Fruit fly (Drosophila melanogaster): ENCODE data around the gene yem.

yem gene

dm6 chr3R:29138961-29139527, 16.4 kb upstream of the yem start:
- TF ChIP-seq CG7101 (tag; optimal IDR thresholded peaks at IDR 0.05), result no peak
- no peak for TF ChIP-seq CG14711 (tag; optimal IDR thresholded peaks at IDR 0.05)
- TF ChIP-seq cnc (optimal IDR thresholded peaks at IDR 0.05), result no peak
- TF ChIP-seq bab1 (GFP tag; optimal IDR thresholded peaks at IDR 0.05), result peak; percentile 29
- peak; percentile 68 for TF ChIP-seq pad (GFP tag; optimal IDR thresholded peaks at IDR 0.05)
- no peak for TF ChIP-seq CG1620 (GFP tag; optimal IDR thresholded peaks at IDR 0.05)
- peak; percentile 45 for TF ChIP-seq CG12768 (GFP tag; optimal IDR thresholded peaks at IDR 0.05)
- TF ChIP-seq ovo (GFP tag; optimal IDR thresholded peaks at IDR 0.05), result peak; percentile 96
- TF ChIP-seq Clk (GFP tag; optimal IDR thresholded peaks at IDR 0.05), result no peak

- TF ChIP-seq ovo (GFP tag; optimal IDR thresholded peaks at IDR 0.05) (peak; percentile 2), CG33017 (tag; optimal IDR thresholded peaks at IDR 0.05) (no peak), Hr96 (GFP tag; optimal IDR thresholded peaks at IDR 0.05) (no peak), Crg-1 (GFP tag; optimal IDR thresholded peaks at IDR 0.05) (peak; percentile 40), pad (GFP tag; optimal IDR thresholded peaks at IDR 0.05) (no peak), bab1 (GFP tag; optimal IDR thresholded peaks at IDR 0.05) (no peak), CG12768 (GFP tag; optimal IDR thresholded peaks at IDR 0.05) (no peak), cic (GFP tag; optimal IDR thresholded peaks at IDR 0.05) (peak; percentile 17)
Observed at dm6 chr3R:29138407-29138806, 15.7 kb upstream of the yem start, which contains the start of the genes Alg13 and superdeath. TSS of gene Alg13 (minus strand) at chr3R:29138573. TSS of gene superdeath (plus strand) at chr3R:29138662.

dm6 chr3R:29130902-29131621, 8.4 kb upstream of the yem start, which contains the start of the genes dgt6 and Vha100-1:
TSS of gene dgt6 (minus strand) at chr3R:29130972.
TSS of gene Vha100-1 (plus strand) at chr3R:29131193.
- TF ChIP-seq CG1620 (GFP tag; optimal IDR thresholded peaks at IDR 0.05) (no peak), CG7101 (tag; optimal IDR thresholded peaks at IDR 0.05) (peak; percentile 30), pad (GFP tag; optimal IDR thresholded peaks at IDR 0.05) (peak; percentile 24), bab1 (GFP tag; optimal IDR thresholded peaks at IDR 0.05) (peak; percentile 37), Crg-1 (GFP tag; optimal IDR thresholded peaks at IDR 0.05) (no peak), CG33017 (tag; optimal IDR thresholded peaks at IDR 0.05) (peak; percentile 5), CG12768 (GFP tag; optimal IDR thresholded peaks at IDR 0.05) (peak; percentile 30), CG5204 (GFP tag; optimal IDR thresholded peaks at IDR 0.05) (no peak), CG14711 (tag; optimal IDR thresholded peaks at IDR 0.05) (peak; percentile 89), Mnt (GFP tag; optimal IDR thresholded peaks at IDR 0.05) (peak; percentile 10)

dm6 chr3R:29124128-29124527, 1.4 kb upstream of the yem start:
- peak; percentile 74 for TF ChIP-seq CG33017 (tag; optimal IDR thresholded peaks at IDR 0.05)
- TF ChIP-seq CG12768 (GFP tag; optimal IDR thresholded peaks at IDR 0.05), result no peak
- peak; percentile 81 for TF ChIP-seq CG7101 (tag; optimal IDR thresholded peaks at IDR 0.05)
- peak; percentile 4 for TF ChIP-seq CG11617 (GFP tag; optimal IDR thresholded peaks at IDR 0.05)
- no peak for TF ChIP-seq cic (GFP tag; optimal IDR thresholded peaks at IDR 0.05)
- TF ChIP-seq toe (GFP tag; optimal IDR thresholded peaks at IDR 0.05), result no peak
- peak; percentile 72 for TF ChIP-seq CG14711 (tag; optimal IDR thresholded peaks at IDR 0.05)
- peak; percentile 18 for TF ChIP-seq Mnt (GFP tag; optimal IDR thresholded peaks at IDR 0.05)
- TF ChIP-seq CG1620 (GFP tag; optimal IDR thresholded peaks at IDR 0.05), result no peak
- TF ChIP-seq Clk (GFP tag; optimal IDR thresholded peaks at IDR 0.05), result no peak
- no peak for TF ChIP-seq ovo (GFP tag; optimal IDR thresholded peaks at IDR 0.05)
- TF ChIP-seq cnc (optimal IDR thresholded peaks at IDR 0.05), result no peak
- peak; percentile 88 for TF ChIP-seq pad (GFP tag; optimal IDR thresholded peaks at IDR 0.05)
- peak; percentile 23 for TF ChIP-seq Crg-1 (GFP tag; optimal IDR thresholded peaks at IDR 0.05)
- peak; percentile 65 for TF ChIP-seq bab1 (GFP tag; optimal IDR thresholded peaks at IDR 0.05)
- no peak for TF ChIP-seq tj (GFP tag; optimal IDR thresholded peaks at IDR 0.05)
- peak; percentile 16 for TF ChIP-seq CG7045 (GFP tag; optimal IDR thresholded peaks at IDR 0.05)
- TF ChIP-seq kay (GFP tag; ENCODE audit: borderline replicate concordance), result no peak
- TF ChIP-seq Hr96 (GFP tag; optimal IDR thresholded peaks at IDR 0.05), result no peak
- no peak for TF ChIP-seq CG5204 (GFP tag; optimal IDR thresholded peaks at IDR 0.05)

dm6 chr3R:29116167-29116725, 6.4 kb downstream of the yem start, which contains the start of gene Atg14:
TSS of gene Atg14 (plus strand) at chr3R:29116391.
- TF ChIP-seq pad (GFP tag; optimal IDR thresholded peaks at IDR 0.05) (peak; percentile 52), Mnt (GFP tag; optimal IDR thresholded peaks at IDR 0.05) (peak; percentile 58), CG33017 (tag; optimal IDR thresholded peaks at IDR 0.05) (peak; percentile 12), CG11617 (GFP tag; optimal IDR thresholded peaks at IDR 0.05) (no peak), CG7101 (tag; optimal IDR thresholded peaks at IDR 0.05) (peak; percentile 57), tj (GFP tag; optimal IDR thresholded peaks at IDR 0.05) (no peak), CG1620 (GFP tag; optimal IDR thresholded peaks at IDR 0.05) (peak; percentile 12), Hr96 (GFP tag; optimal IDR thresholded peaks at IDR 0.05) (peak; percentile 40), toe (GFP tag; optimal IDR thresholded peaks at IDR 0.05) (no peak), Clk (GFP tag; optimal IDR thresholded peaks at IDR 0.05) (no peak), bab1 (GFP tag; optimal IDR thresholded peaks at IDR 0.05) (peak; percentile 47), CG14711 (tag; optimal IDR thresholded peaks at IDR 0.05) (peak; percentile 34), cnc (optimal IDR thresholded peaks at IDR 0.05) (no peak), CG5204 (GFP tag; optimal IDR thresholded peaks at IDR 0.05) (no peak), kay (GFP tag; ENCODE audit: borderline replicate concordance) (no peak), cic (GFP tag; optimal IDR thresholded peaks at IDR 0.05) (peak; percentile 37), Crg-1 (GFP tag; optimal IDR thresholded peaks at IDR 0.05) (peak; percentile 40), CG7045 (GFP tag; optimal IDR thresholded peaks at IDR 0.05) (no peak), CG12768 (GFP tag; optimal IDR thresholded peaks at IDR 0.05) (peak; percentile 44), ovo (GFP tag; optimal IDR thresholded peaks at IDR 0.05) (no peak)
